Worm (Caenorhabditis elegans): ENCODE measurements around the gene Y75B8A.31.

DNA sequence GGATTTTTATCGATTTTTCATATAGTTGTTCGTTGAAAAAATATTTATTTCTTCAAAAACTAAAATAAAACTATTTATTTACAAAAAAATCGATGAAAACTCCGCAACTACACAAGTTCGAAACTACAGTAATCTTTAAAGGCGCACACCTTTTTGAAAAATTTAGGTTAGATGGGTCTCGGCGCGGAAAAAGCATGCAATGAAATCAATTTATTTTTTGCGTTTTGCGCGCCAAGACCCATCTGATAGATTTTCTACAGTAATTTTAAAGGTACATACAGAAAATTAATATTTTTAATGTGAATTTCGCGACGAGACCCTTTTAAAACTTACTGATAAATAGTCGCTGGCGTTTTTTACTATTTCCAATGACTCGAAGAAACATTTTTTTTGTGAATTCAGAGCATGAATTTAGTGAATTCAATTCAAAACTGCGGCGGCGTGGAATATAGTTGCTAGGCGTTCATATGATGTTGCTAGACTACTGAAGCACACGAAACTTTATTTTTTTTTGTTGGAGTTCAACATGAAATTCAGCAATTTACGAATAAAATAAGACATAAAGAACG is 15.6 kb downstream of the Y75B8A.31 start, which contains the start of gene Y75B8A.33:
- TF ChIP-seq hmbx-1 (tag; optimal IDR thresholded peaks at IDR 0.05) (no peak), ama-1 (optimal IDR thresholded peaks at IDR 0.05) (no peak), hmg-4 (GFP tag; optimal IDR thresholded peaks at IDR 0.05) (no peak), F13C5.2 (tag; optimal IDR thresholded peaks at IDR 0.05) (no peak), ceh-13 (GFP tag; optimal IDR thresholded peaks at IDR 0.05) (no peak), ceh-36 (tag; optimal IDR thresholded peaks at IDR 0.05) (no peak), aly-1 (tag; optimal IDR thresholded peaks at IDR 0.05) (no peak), flt-1 (GFP tag; IDR thresholded peaks at IDR 0.05) (no peak), hnd-1 (tag; optimal IDR thresholded peaks at IDR 0.05) (no peak), sea-1 (GFP tag; conservative IDR thresholded peaks at IDR 0.05) (no peak)
